Worm (Caenorhabditis elegans): Measurements from ENCODE around the gene mfsd-8.
A peak's percentile ranks its signal among the peaks of the same experiment; 100 is the strongest.

The mfsd-8 gene

DNA sequence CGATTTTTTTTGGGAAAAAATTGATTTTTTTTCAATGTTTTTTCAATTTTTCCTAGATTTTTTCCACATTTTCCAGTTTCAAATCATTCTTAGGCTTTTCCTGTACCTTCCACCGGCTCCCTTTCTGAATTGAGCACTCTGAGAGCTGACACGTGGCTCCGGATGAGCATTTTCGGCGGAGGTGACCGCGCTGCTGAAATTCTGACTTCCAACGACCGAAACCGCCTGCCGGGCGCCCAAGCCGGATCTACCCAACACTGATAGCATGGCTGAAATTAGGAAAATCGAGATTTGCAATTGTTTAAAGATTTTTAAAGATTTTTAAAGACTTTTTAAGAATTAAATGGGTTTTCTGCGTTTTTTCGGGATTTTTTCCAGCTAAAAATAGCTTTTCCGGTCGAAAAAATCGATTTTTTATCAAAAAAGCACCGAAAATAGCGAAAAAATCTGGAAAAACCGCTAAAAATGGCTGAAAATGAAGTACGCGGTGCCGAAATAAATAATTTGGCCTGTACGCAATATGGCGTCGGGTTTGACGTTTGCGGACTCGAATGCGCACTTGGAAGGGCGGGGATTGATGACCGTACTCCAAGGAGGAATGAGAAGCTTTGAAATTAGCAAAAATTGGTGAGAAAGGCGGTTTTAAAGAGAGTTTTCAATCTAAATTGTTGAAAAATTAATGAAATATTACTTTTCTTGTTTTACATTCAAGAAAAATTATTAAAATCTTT, 33.6 kb upstream of the mfsd-8 start, which contains the start of gene nduf-9 (continued):
- TF ChIP-seq efl-1 (optimal IDR thresholded peaks at IDR 0.05) (peak; percentile 60 to 65), efl-1 (GFP tag; optimal IDR thresholded peaks at IDR 0.05 in 1 of 2) (peak; percentile 69 to 94), dsc-1 (tag; optimal IDR thresholded peaks at IDR 0.05) (no peak), lin-35 (GFP tag; optimal IDR thresholded peaks at IDR 0.05) (peak; percentile 59 to 72), unc-130 (tag; optimal IDR thresholded peaks at IDR 0.05) (peak; percentile 70), unc-86 (tag; optimal IDR thresholded peaks at IDR 0.05) (no peak), C04F5.9 (tag; optimal IDR thresholded peaks at IDR 0.05) (peak; percentile 5), F16B12.6 (tag; optimal IDR thresholded peaks at IDR 0.05) (peak; percentile 96), ceh-82 (tag; optimal IDR thresholded peaks at IDR 0.05) (peak in 2 of 3 experiments; percentile 52 to 58), ztf-11 (tag; optimal IDR thresholded peaks at IDR 0.05) (no peak), lir-3 (tag; optimal IDR thresholded peaks at IDR 0.05; ENCODE audit: poor library complexity) (no peak), tbx-2 (tag; optimal IDR thresholded peaks at IDR 0.05) (peak; percentile 43), ceh-88 (GFP tag; IDR thresholded peaks at IDR 0.05) (no peak), swsn-7 (tag; optimal IDR thresholded peaks at IDR 0.05) (peak; percentile 11), grh-1 (GFP tag; IDR thresholded peaks at IDR 0.05) (no peak), nhr-71 (tag; optimal IDR thresholded peaks at IDR 0.05) (no peak), xbp-1 (tag; optimal IDR thresholded peaks at IDR 0.05) (peak; percentile 24), lin-14 (GFP tag; optimal IDR thresholded peaks at IDR 0.05) (no peak), ets-5 (GFP tag; IDR thresholded peaks at IDR 0.05) (no peak), Y116A8C.19 (tag; optimal IDR thresholded peaks at IDR 0.05; ENCODE audit: borderline replicate concordance) (no peak), isw-1 (GFP tag; IDR thresholded peaks at IDR 0.05) (peak; percentile 17; the same call in 1 of the 2 replicates), hpl-2 (GFP tag; optimal IDR thresholded peaks at IDR 0.05) (no peak), lin-39 (tag; optimal IDR thresholded peaks at IDR 0.05) (no peak), fkh-8 (tag; optimal IDR thresholded peaks at IDR 0.05) (peak; percentile 34), lsy-2 (tag; optimal IDR thresholded peaks at IDR 0.05) (peak; percentile 88 to 98), blmp-1 (tag; optimal IDR thresholded peaks at IDR 0.05) (peak; percentile 23), nhr-90 (tag; optimal IDR thresholded peaks at IDR 0.05; ENCODE audit: poor library complexity) (no peak)

- TF ChIP-seq nhr-76 (tag; optimal IDR thresholded peaks at IDR 0.05): no peak
- no peak for TF ChIP-seq ama-1 (optimal IDR thresholded peaks at IDR 0.05)
- no peak for TF ChIP-seq xbp-1 (tag; optimal IDR thresholded peaks at IDR 0.05)
- no peak for TF ChIP-seq efl-1 (optimal IDR thresholded peaks at IDR 0.05)
- peak in 1 of 2 experiments; percentile 52 for TF ChIP-seq efl-1 (GFP tag; optimal IDR thresholded peaks at IDR 0.05 in 1 of 2)
- no peak for TF ChIP-seq pax-3 (tag; optimal IDR thresholded peaks at IDR 0.05)
- TF ChIP-seq nhr-85 (tag): peak; percentile 64
- no peak for TF ChIP-seq hlh-4 (tag; optimal IDR thresholded peaks at IDR 0.05)
- TF ChIP-seq egl-27 (tag; optimal IDR thresholded peaks at IDR 0.05): no peak
- TF ChIP-seq ztf-11 (tag; optimal IDR thresholded peaks at IDR 0.05): peak in 1 of 2 experiments; percentile 18
- no peak for TF ChIP-seq snu-23 (GFP tag; optimal IDR thresholded peaks at IDR 0.05)
- no peak for TF ChIP-seq ceh-82 (tag; optimal IDR thresholded peaks at IDR 0.05)
- TF ChIP-seq nhr-47 (tag; optimal IDR thresholded peaks at IDR 0.05): peak; percentile 21
- no peak for TF ChIP-seq nhr-71 (tag; optimal IDR thresholded peaks at IDR 0.05)
- no peak for TF ChIP-seq unc-30 (tag; optimal IDR thresholded peaks at IDR 0.05)
- TF ChIP-seq C16A3.4 (tag; optimal IDR thresholded peaks at IDR 0.05): no peak
- TF ChIP-seq fkh-10 (GFP tag; optimal IDR thresholded peaks at IDR 0.05): no peak
- TF ChIP-seq nhr-28 (tag; optimal IDR thresholded peaks at IDR 0.05): no peak
- no peak for TF ChIP-seq mdl-1 (tag; optimal IDR thresholded peaks at IDR 0.05)
- TF ChIP-seq lin-14 (GFP tag; optimal IDR thresholded peaks at IDR 0.05): no peak
- TF ChIP-seq nhr-11 (tag; optimal IDR thresholded peaks at IDR 0.05): no peak
- no peak for TF ChIP-seq pag-3 (tag; optimal IDR thresholded peaks at IDR 0.05; ENCODE audit: borderline replicate concordance, insufficient read depth)
- TF ChIP-seq irx-1 (tag; optimal IDR thresholded peaks at IDR 0.05): peak; percentile 32
- TF ChIP-seq skn-1 (tag; optimal IDR thresholded peaks at IDR 0.05): no peak
- no peak for TF ChIP-seq ces-1 (GFP tag; optimal IDR thresholded peaks at IDR 0.05)
- TF ChIP-seq dsc-1 (tag; optimal IDR thresholded peaks at IDR 0.05): no peak
- no peak for TF ChIP-seq nhr-19 (GFP tag; conservative IDR thresholded peaks at IDR 0.05)
- peak; percentile 56 for TF ChIP-seq nhr-90 (tag; optimal IDR thresholded peaks at IDR 0.05; ENCODE audit: poor library complexity)
- no peak for TF ChIP-seq ceh-88 (GFP tag; IDR thresholded peaks at IDR 0.05)
- no peak for TF ChIP-seq nhr-12 (tag; optimal IDR thresholded peaks at IDR 0.05)
- no peak for TF ChIP-seq nhr-20 (tag; optimal IDR thresholded peaks at IDR 0.05)
- no peak for TF ChIP-seq grh-1 (GFP tag; IDR thresholded peaks at IDR 0.05)
- no peak for TF ChIP-seq unc-86 (tag; optimal IDR thresholded peaks at IDR 0.05)
Measured at ce11 chrIII:3249038-3249420, 33.1 kb upstream of the mfsd-8 start.
